Fruit fly (Drosophila melanogaster) whole organism, embryonic: Measurements from ENCODE around the gene trio.
A peak's percentile ranks its signal among the peaks of the same experiment; 100 is the strongest.

Experiments used
- BtbVII ChIP-seq: fragments of 200-800 bp; sonication (Bioruptor generic); optimal IDR thresholded peaks from 3 replicates; lab custom pipeline; 2017; ENCODE audit warnings: missing biosample characterization, mild to moderate bottlenecking, missing genetic modification characterization
- CG10209 ChIP-seq: fragments of 200-800 bp; sonication (Bioruptor generic); optimal IDR thresholded peaks from 3 replicates; lab custom pipeline; 2017; ENCODE audit warnings: missing biosample characterization, mild to moderate bottlenecking, missing genetic modification characterization, missing genetic modification reagents
- CG11456 ChIP-seq: fragments of 200-800 bp; sonication (Bioruptor generic); IDR thresholded peaks from 3 replicates; pipeline ENCODE4 v1.3.6; 2022; ENCODE audit warnings: missing biosample characterization, missing genetic modification characterization
- CG1602 ChIP-seq: fragments of 200-800 bp; sonication (Bioruptor generic); optimal IDR thresholded peaks from 3 replicates; lab custom pipeline; 2016; ENCODE audit warnings: missing biosample characterization, missing genetic modification characterization
- CG17186 ChIP-seq: fragments of 200-800 bp; sonication (Bioruptor generic); optimal IDR thresholded peaks from 3 replicates; lab custom pipeline; 2017; ENCODE audit warnings: missing biosample characterization, missing genetic modification reagents, missing genetic modification characterization
- CG18476 ChIP-seq: fragments of 200-800 bp; sonication (Bioruptor generic); optimal IDR thresholded peaks from 2 replicates; lab custom pipeline; 2016; ENCODE audit warnings: missing biosample characterization, mild to moderate bottlenecking, missing genetic modification characterization
- CG4854 ChIP-seq: fragments of 200-800 bp; sonication (Bioruptor generic); optimal IDR thresholded peaks from 2 replicates; lab custom pipeline; 2016; ENCODE audit warnings: missing biosample characterization, missing genetic modification characterization, inconsistent platforms
- CG6175 ChIP-seq: fragments of 200-800 bp; sonication (Bioruptor generic); IDR thresholded peaks from 3 replicates; pipeline ENCODE4 v1.3.6; 2022; ENCODE audit warnings: missing biosample characterization, missing genetic modification characterization
- CG6254 ChIP-seq: fragments of 200-800 bp; sonication (Bioruptor generic); optimal IDR thresholded peaks from 3 replicates; lab custom pipeline; 2017; ENCODE audit warnings: mild to moderate bottlenecking, missing biosample characterization, missing genetic modification reagents, missing genetic modification characterization
- CG7271 ChIP-seq: fragments of 200-800 bp; sonication (Bioruptor generic); optimal IDR thresholded peaks from 2 replicates; lab custom pipeline; 2018; ENCODE audit warnings: missing biosample characterization, mild to moderate bottlenecking, missing genetic modification characterization, moderate library complexity
- CG7372 ChIP-seq: fragments of 200-800 bp; sonication (Bioruptor generic); IDR thresholded peaks from 2 replicates; pipeline ENCODE4 v1.3.6; 2022; ENCODE audit warnings: missing biosample characterization, missing genetic modification characterization
- CG7556 ChIP-seq: fragments of 200-800 bp; sonication (Bioruptor generic); optimal IDR thresholded peaks from 2 replicates; lab custom pipeline; 2017; ENCODE audit warnings: missing biosample characterization, mild to moderate bottlenecking, missing genetic modification characterization
- CG8281 ChIP-seq: fragments of 200-800 bp; sonication (Bioruptor generic); optimal IDR thresholded peaks from 2 replicates; lab custom pipeline; 2018; ENCODE audit warnings: missing biosample characterization, mild to moderate bottlenecking, missing genetic modification characterization, moderate library complexity
- Dip3 ChIP-seq: fragments of 200-800 bp; sonication (Bioruptor generic); optimal IDR thresholded peaks from 3 replicates; lab custom pipeline; 2016; ENCODE audit warnings: missing biosample characterization, missing genetic modification characterization
- Doc2 ChIP-seq: fragments of 200-800 bp; sonication (Bioruptor generic); IDR thresholded peaks from 2 replicates; pipeline ENCODE4 v1.3.6; 2022; ENCODE audit warnings: missing biosample characterization, missing genetic modification characterization
- ERR ChIP-seq: fragments of 200-800 bp; sonication (Bioruptor generic); optimal IDR thresholded peaks from 2 replicates; lab custom pipeline; 2016; ENCODE audit warnings: missing biosample characterization, missing genetic modification characterization
- Ets97D ChIP-seq: fragments of 200-800 bp; sonication (Bioruptor generic); optimal IDR thresholded peaks from 3 replicates; lab custom pipeline; 2016; ENCODE audit warnings: missing biosample characterization, missing genetic modification characterization
- Fer1 ChIP-seq: fragments of 200-800 bp; sonication (Bioruptor generic); optimal IDR thresholded peaks from 2 replicates; lab custom pipeline; 2017; ENCODE audit warnings: missing biosample characterization, mild to moderate bottlenecking, missing genetic modification characterization
- Hand ChIP-seq: fragments of 200-800 bp; sonication (Bioruptor generic); optimal IDR thresholded peaks from 2 replicates; lab custom pipeline; 2017; ENCODE audit warnings: mild to moderate bottlenecking, missing biosample characterization, missing genetic modification reagents, missing genetic modification characterization
- Hr51 ChIP-seq, 2 experiments: fragments of 200-800 bp; sonication (Bioruptor generic); optimal IDR thresholded peaks; 2 replicates in 1 of 2; 3 replicates in 1 of 2; lab custom pipeline; 2016 to 2018; ENCODE audit warnings: missing biosample characterization in 2 of 2, missing genetic modification characterization in 2 of 2, mild to moderate bottlenecking in 1 of 2, moderate library complexity in 1 of 2
- Mrtf ChIP-seq: fragments of 200-800 bp; sonication (Bioruptor generic); IDR thresholded peaks from 3 replicates; pipeline ENCODE4 v1.3.6; 2022; ENCODE audit warnings: missing biosample characterization, missing genetic modification characterization
- NK7.1 ChIP-seq: fragments of 200-800 bp; sonication (Bioruptor generic); optimal IDR thresholded peaks from 3 replicates; lab custom pipeline; 2016; ENCODE audit warnings: missing biosample characterization, missing genetic modification characterization
- Opbp ChIP-seq: fragments of 200-800 bp; sonication (Bioruptor generic); IDR thresholded peaks from 3 replicates; pipeline ENCODE4 v1.3.6; 2022; ENCODE audit warnings: missing biosample characterization, missing genetic modification characterization; ENCODE audit not compliant: partially characterized antibody
- Side ChIP-seq: fragments of 200-800 bp; sonication (Bioruptor generic); optimal IDR thresholded peaks from 2 replicates; lab custom pipeline; 2016; ENCODE audit warnings: missing biosample characterization, missing genetic modification characterization
- Sry-β ChIP-seq: fragments of 200-800 bp; sonication (Bioruptor generic); optimal IDR thresholded peaks from 2 replicates; lab custom pipeline; 2018; ENCODE audit warnings: missing biosample characterization, mild to moderate bottlenecking, missing genetic modification characterization, moderate library complexity
- Taf1 ChIP-seq: fragments of 200-800 bp; sonication (Bioruptor generic); IDR thresholded peaks from 2 replicates; pipeline ENCODE4 v1.3.6; 2022; ENCODE audit warnings: missing biosample characterization, missing genetic modification characterization
- bsh ChIP-seq, 2 experiments: fragments of 200-800 bp; sonication (Bioruptor generic); optimal IDR thresholded peaks; 2 replicates each; lab custom pipeline; 2017 to 2018; ENCODE audit warnings: mild to moderate bottlenecking in 2 of 2, missing biosample characterization in 2 of 2, missing genetic modification characterization in 2 of 2, moderate library complexity in 1 of 2
- cas ChIP-seq: fragments of 200-800 bp; sonication (Bioruptor generic); IDR thresholded peaks from 2 replicates; pipeline ENCODE4 v1.3.6; 2022; ENCODE audit warnings: missing biosample characterization, missing genetic modification characterization
- crol ChIP-seq: fragments of 200-800 bp; sonication (Bioruptor generic); IDR thresholded peaks from 2 replicates; pipeline ENCODE4 v1.3.6; 2022; ENCODE audit warnings: missing biosample characterization, missing genetic modification characterization
- ewg ChIP-seq: fragments of 200-800 bp; sonication (Bioruptor generic); optimal IDR thresholded peaks from 3 replicates; lab custom pipeline; 2017; ENCODE audit warnings: mild to moderate bottlenecking, missing biosample characterization, missing genetic modification reagents, missing genetic modification characterization
- fd102C ChIP-seq: fragments of 200-800 bp; sonication (Bioruptor generic); optimal IDR thresholded peaks from 2 replicates; lab custom pipeline; 2018; ENCODE audit warnings: missing biosample characterization, mild to moderate bottlenecking, missing genetic modification characterization, moderate library complexity
- fru ChIP-seq: fragments of >200 bp; optimal IDR thresholded peaks from 2 replicates; lab custom pipeline; 2017
- gro ChIP-seq: fragments of 200-800 bp; sonication (Bioruptor generic); optimal IDR thresholded peaks from 2 replicates; lab custom pipeline; 2016; ENCODE audit warnings: missing biosample characterization, missing genetic modification characterization
- gsb-n ChIP-seq: fragments of 200-800 bp; sonication (Bioruptor generic); optimal IDR thresholded peaks from 3 replicates; lab custom pipeline; 2018; ENCODE audit warnings: missing biosample characterization, mild to moderate bottlenecking, missing genetic modification characterization
- ind ChIP-seq: fragments of 200-800 bp; sonication (Bioruptor generic); optimal IDR thresholded peaks from 3 replicates; lab custom pipeline; 2016; ENCODE audit warnings: missing biosample characterization, missing genetic modification characterization
- lmd ChIP-seq: fragments of 200-800 bp; sonication (Bioruptor generic); IDR thresholded peaks from 2 replicates; pipeline ENCODE4 v1.3.6; 2022; ENCODE audit warnings: missing biosample characterization, missing genetic modification characterization
- pan ChIP-seq, 4 experiments: fragments of >200 bp in 3 of 4; fragments of 200-800 bp in 1 of 4; sonication (Bioruptor generic) in 1 of 4; optimal IDR thresholded peaks in 3 of 4; IDR thresholded peaks in 1 of 4; 2 replicates each; pipeline versions ENCODE4 v1.3.6 to Lab custom; 2017 to 2022; ENCODE audit warnings: missing biosample characterization in 2 of 4, missing genetic modification characterization in 2 of 4, mixed read lengths in 1 of 4
- pnt ChIP-seq: fragments of 200-800 bp; sonication (Bioruptor generic); optimal IDR thresholded peaks from 3 replicates; lab custom pipeline; 2016; ENCODE audit warnings: missing biosample characterization, missing genetic modification characterization
- prd ChIP-seq, 3 experiments: fragments of >200 bp in 2 of 3; fragments of 200-800 bp in 1 of 3; sonication (Bioruptor generic) in 1 of 3; optimal IDR thresholded peaks in 2 of 3; IDR thresholded peaks in 1 of 3; 2 replicates in 2 of 3; 3 replicates in 1 of 3; pipeline versions ENCODE4 v1.3.6 to Lab custom; 2017 to 2022; ENCODE audit warnings: missing biosample characterization in 1 of 3, missing genetic modification characterization in 1 of 3
- ro ChIP-seq: fragments of 200-800 bp; sonication (Bioruptor generic); IDR thresholded peaks from 2 replicates; pipeline ENCODE4 v1.3.6; 2022; ENCODE audit warnings: missing biosample characterization, missing genetic modification characterization
- row ChIP-seq: fragments of 200-800 bp; sonication (Bioruptor generic); IDR thresholded peaks from 3 replicates; pipeline ENCODE4 v1.3.6; 2022; ENCODE audit warnings: missing biosample characterization, missing genetic modification characterization
- sc ChIP-seq, 3 experiments: fragments of >200 bp in 2 of 3; fragments of 200-800 bp in 1 of 3; sonication (Bioruptor generic) in 1 of 3; optimal IDR thresholded peaks; 2 replicates in 2 of 3; 3 replicates in 1 of 3; lab custom pipeline; 2017; ENCODE audit warnings: mild to moderate bottlenecking in 1 of 3, missing biosample characterization in 1 of 3, missing genetic modification characterization in 1 of 3, missing genetic modification reagents in 1 of 3
- sisA ChIP-seq: fragments of 200-800 bp; sonication (Bioruptor generic); IDR thresholded peaks from 2 replicates; pipeline ENCODE4 v1.3.6; 2022; ENCODE audit warnings: missing biosample characterization, missing genetic modification characterization
- slbo ChIP-seq: fragments of 200-800 bp; sonication (Bioruptor generic); IDR thresholded peaks from 2 replicates; pipeline ENCODE4 v1.3.6; 2022; ENCODE audit warnings: missing biosample characterization, missing genetic modification characterization
- tio ChIP-seq: fragments of 200-800 bp; sonication (Bioruptor generic); optimal IDR thresholded peaks from 2 replicates; lab custom pipeline; 2017; ENCODE audit warnings: missing biosample characterization, missing genetic modification characterization, inconsistent platforms
- tll ChIP-seq, 2 experiments: fragments of 200-800 bp in 1 of 2; fragments of >200 bp in 1 of 2; sonication (Bioruptor generic) in 1 of 2; optimal IDR thresholded peaks; 2 replicates each; lab custom pipeline; 2017 to 2019; ENCODE audit warnings: missing biosample characterization in 2 of 2, missing genetic modification characterization in 2 of 2, mild to moderate bottlenecking in 1 of 2, moderate library complexity in 1 of 2
- tna ChIP-seq: fragments of 200-800 bp; sonication (Bioruptor generic); IDR thresholded peaks from 2 replicates; pipeline ENCODE4 v1.3.6; 2022; ENCODE audit warnings: missing biosample characterization, missing genetic modification characterization; ENCODE audit not compliant: partially characterized antibody
- ttk ChIP-seq: fragments of 200-800 bp; sonication (Bioruptor generic); IDR thresholded peaks from 2 replicates; pipeline ENCODE4 v2.1.2; 2022; ENCODE audit warnings: missing biosample characterization, missing genetic modification characterization

trio gene

DNA sequence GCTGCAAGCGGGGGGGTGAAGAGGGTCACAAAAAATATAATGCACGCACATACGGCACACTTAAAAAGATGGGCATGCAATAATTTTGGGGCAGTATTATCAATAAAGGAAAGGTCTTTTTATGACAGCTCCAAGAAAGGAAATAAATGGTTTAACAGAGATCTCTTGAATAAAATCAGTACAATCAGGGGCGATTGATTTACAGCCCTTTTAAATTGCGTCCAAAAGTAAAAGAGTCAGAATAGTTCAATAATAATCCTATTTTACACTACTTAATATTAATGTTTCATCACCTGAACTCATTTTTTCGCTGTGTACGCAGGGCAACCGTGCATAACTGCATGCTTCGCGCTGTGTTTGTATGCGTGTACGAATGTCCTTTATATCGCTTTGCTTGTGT lies 77.8 kb downstream of the trio start (continued):
- no peak for TF ChIP-seq tll (GFP tag; optimal IDR thresholded peaks at IDR 0.05; lab: Kevin White, UChicago)
- TF ChIP-seq crol (GFP tag; lab: Robert Waterston, UW): 0 out of 2 replicates have a peak, but pooled peaks have one; percentile 12
- TF ChIP-seq Sry-β (GFP tag; lab: Kevin White, UChicago): no peak
- TF ChIP-seq sisA: no peak
- TF ChIP-seq CG17186: no peak
- no peak for TF ChIP-seq CG7556
- TF ChIP-seq ewg (GFP tag; lab: Kevin White, UChicago): no peak
- TF ChIP-seq CG6254 (GFP tag; lab: Kevin White, UChicago): no peak
- TF ChIP-seq Opbp: no peak
- TF ChIP-seq ro (GFP tag; lab: Robert Waterston, UW): no peak
- TF ChIP-seq Taf1 (GFP tag; lab: Robert Waterston, UW): 0 out of 2 replicates have a peak, but pooled peaks have one; percentile 13
- no peak for TF ChIP-seq CG7271 (tag; lab: Kevin White, UChicago)

DNA sequence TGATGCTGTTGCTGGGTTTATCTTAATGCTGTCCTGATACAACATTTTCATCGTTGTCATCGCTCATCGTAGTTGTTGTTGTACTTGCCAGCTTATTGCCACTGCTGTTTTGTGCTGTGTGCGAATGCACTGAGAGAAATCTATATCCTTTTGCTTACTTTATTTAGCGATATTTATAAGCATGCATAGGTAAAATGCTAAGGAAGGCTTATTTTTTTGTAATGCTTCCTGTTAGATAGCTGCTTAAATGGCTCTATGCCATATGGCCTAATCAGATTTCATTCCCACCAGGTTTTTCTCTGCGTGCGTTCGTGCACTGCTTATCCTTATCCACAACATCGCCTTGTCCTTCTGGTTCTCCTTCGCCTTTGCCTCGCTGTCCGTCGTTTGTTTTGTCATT lies 82.5 kb downstream of the trio start:
- TF ChIP-seq ERR (GFP tag; lab: Kevin White, UChicago) (no peak), Side (GFP tag; lab: Kevin White, UChicago) (no peak), lmd (GFP tag; lab: Robert Waterston, UW) (peak; percentile 10; the same call in 1 of the 2 replicates), Mrtf (GFP tag; lab: Robert Waterston, UW) (peak; percentile 53; the same call in 1 of the 3 replicates), CG4854 (GFP tag; lab: Kevin White, UChicago) (no peak), ttk (GFP tag; lab: Robert Waterston, UW) (no peak), Hand (GFP tag; lab: Kevin White, UChicago) (peak; percentile 31), BtbVII (no peak), gro (GFP tag; lab: Kevin White, UChicago) (no peak), pan (optimal IDR thresholded peaks at IDR 0.05; lab: Kevin White, UChicago) (no peak), pan (GFP tag; optimal IDR thresholded peaks at IDR 0.05 in 1 of 2, IDR thresholded peaks at IDR 0.05 in 1 of 2) (peak in 1 of 2 experiments; percentile 49), ind (GFP tag; lab: Kevin White, UChicago) (no peak), sc (optimal IDR thresholded peaks at IDR 0.05; lab: Kevin White, UChicago) (no peak), sc (GFP tag; optimal IDR thresholded peaks at IDR 0.05; lab: Kevin White, UChicago) (no peak), CG18476 (GFP tag; lab: Kevin White, UChicago) (no peak), Dip3 (GFP tag; lab: Kevin White, UChicago) (no peak), pnt (GFP tag; lab: Kevin White, UChicago) (no peak), fd102C (GFP tag; lab: Kevin White, UChicago) (no peak), Ets97D (GFP tag; lab: Kevin White, UChicago) (no peak), CG1602 (no peak), CG8281 (tag; lab: Kevin White, UChicago) (no peak), bsh (GFP tag; optimal IDR thresholded peaks at IDR 0.05; lab: Kevin White, UChicago) (no peak), Fer1 (no peak), tna (GFP tag; lab: Robert Waterston, UW) (no peak), NK7.1 (no peak), Hr51 (GFP tag; optimal IDR thresholded peaks at IDR 0.05; lab: Kevin White, UChicago) (peak in 1 of 2 experiments; percentile 34), tio (no peak), CG6175 (no peak), row (GFP tag; lab: Robert Waterston, UW) (peak; percentile 62), fru (lab: Kevin White, UChicago) (no peak), CG10209 (GFP tag; lab: Kevin White, UChicago) (peak; percentile 0), prd (optimal IDR thresholded peaks at IDR 0.05; lab: Kevin White, UChicago) (no peak), prd (GFP tag; IDR thresholded peaks at IDR 0.05; lab: Robert Waterston, UW) (0 out of 3 replicates have a peak, but pooled peaks have one; percentile 13), CG11456 (GFP tag; lab: Robert Waterston, UW) (peak; percentile 38; the same call in 1 of the 3 replicates), cas (GFP tag; lab: Robert Waterston, UW) (no peak), gsb-n (tag; lab: Kevin White, UChicago) (no peak), Doc2 (GFP tag; lab: Robert Waterston, UW) (0 out of 2 replicates have a peak, but pooled peaks have one; percentile 21), CG7372 (GFP tag; lab: Robert Waterston, UW) (no peak), slbo (peak; percentile 61)
